Worm (Caenorhabditis elegans) whole organism, L1 larva: ENCODE data around the gene nphp-4.

Source experiments
- ama-1 ChIP-seq: fragments of 150-350 bp; optimal IDR thresholded peaks from 2 replicates; lab custom pipeline; 2014
- dpl-1 ChIP-seq, 3 experiments: fragments of 150-350 bp in 2 of 3; sonication (generic microtip) in 1 of 3; optimal IDR thresholded peaks; 2 replicates each; lab custom pipeline; 2014 to 2017; ENCODE audit warnings: missing biosample characterization in 3 of 3, missing genetic modification characterization in 3 of 3, missing genetic modification reagents in 3 of 3
- elt-3 ChIP-seq, 6 experiments: fragments of 150-350 bp in 1 of 6; sonication (generic microtip); optimal IDR thresholded peaks; 2 replicates each; lab custom pipeline; 2017 to 2018; ENCODE audit warnings: missing biosample characterization in 6 of 6, missing genetic modification characterization in 6 of 6, inconsistent platforms in 1 of 6
- nhr-85 ChIP-seq: sonication (generic microtip); peaks from one replicate; lab custom pipeline; 2016; ENCODE audit warnings: missing genetic modification characterization, inconsistent platforms, missing compliant biosample characterization
- snpc-4 ChIP-seq: fragments of 150-350 bp; optimal IDR thresholded peaks from 2 replicates; lab custom pipeline; 2014; ENCODE audit warnings: missing biosample characterization, missing genetic modification characterization
- sptf-1 ChIP-seq: fragments of 150-350 bp; optimal IDR thresholded peaks from 2 replicates; lab custom pipeline; 2014; ENCODE audit warnings: missing biosample characterization, missing genetic modification characterization
- zag-1 ChIP-seq: fragments of 150-350 bp; optimal IDR thresholded peaks from 2 replicates; lab custom pipeline; 2014; ENCODE audit warnings: missing biosample characterization, missing genetic modification characterization
- ztf-11 ChIP-seq, 2 experiments: sonication (generic microtip); optimal IDR thresholded peaks; 2 replicates each; lab custom pipeline; 2016 to 2017; ENCODE audit warnings: missing genetic modification characterization in 2 of 2, missing biosample characterization in 1 of 2, missing compliant biosample characterization in 1 of 2

- TF ChIP-seq elt-3 (tag; optimal IDR thresholded peaks at IDR 0.05; lab: Kevin White, UChicago) (no peak), sptf-1 (tag; lab: Kevin White, UChicago) (no peak), dpl-1 (GFP tag; optimal IDR thresholded peaks at IDR 0.05; lab: Kevin White, UChicago) (no peak), ama-1 (lab: Kevin White, UChicago) (no peak), snpc-4 (tag; lab: Kevin White, UChicago) (peak; percentile 38), ztf-11 (tag; optimal IDR thresholded peaks at IDR 0.05; lab: Kevin White, UChicago) (peak in 1 of 2 experiments; percentile 17), zag-1 (tag; lab: Kevin White, UChicago) (no peak), nhr-85 (no peak)
Observed at ce11 chrV:11844828-11845227, 1.3 kb upstream of the nphp-4 start.
